Fruit fly (Drosophila melanogaster) whole organism, prepupa: ENCODE measurements around the gene Chro.

Source experiments
- CG10631 ChIP-seq: fragments of 200-800 bp; sonication (Bioruptor generic); optimal IDR thresholded peaks from 2 replicates; lab custom pipeline; 2016; ENCODE audit warnings: missing biosample characterization, missing genetic modification characterization
- Ets96B ChIP-seq: fragments of 200-800 bp; optimal IDR thresholded peaks from 2 replicates; lab custom pipeline; 2019; ENCODE audit warnings: missing biosample characterization, mild to moderate bottlenecking, missing genetic modification characterization, moderate library complexity
- achi ChIP-seq: fragments of 200-800 bp; sonication (Bioruptor generic); optimal IDR thresholded peaks from 3 replicates; lab custom pipeline; 2016; ENCODE audit warnings: missing biosample characterization, missing genetic modification characterization
- dsx ChIP-seq: fragments of 200-800 bp; optimal IDR thresholded peaks from 3 replicates; lab custom pipeline; 2019; ENCODE audit warnings: missing biosample characterization, mild to moderate bottlenecking, missing genetic modification characterization, moderate library complexity; ENCODE audit not compliant: poor library complexity, severe bottlenecking
- topi ChIP-seq: fragments of 200-800 bp; sonication (Bioruptor generic); optimal IDR thresholded peaks from 3 replicates; lab custom pipeline; 2016; ENCODE audit warnings: missing biosample characterization, missing genetic modification characterization

DNA sequence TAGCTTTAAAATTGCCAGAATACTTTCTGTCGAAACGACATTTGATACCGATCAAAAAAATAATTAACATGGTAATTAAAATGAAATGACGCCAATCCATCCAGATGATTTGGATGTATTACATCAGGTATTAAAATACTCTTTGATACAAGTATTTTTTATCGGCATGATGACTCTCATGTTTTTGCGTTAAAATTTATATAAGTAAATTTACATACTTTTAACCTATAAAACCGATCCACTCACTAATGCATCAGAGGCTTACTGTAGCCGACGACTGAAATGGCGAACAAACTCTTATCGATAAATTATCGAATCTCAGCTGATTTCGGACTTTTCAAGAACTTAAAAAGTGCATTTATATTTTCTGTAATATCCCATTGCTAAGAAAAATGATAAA, 22.8 kb upstream of the Chro start, which contains the start of gene BoYb:
- TF ChIP-seq topi (GFP tag; lab: Kevin White, UChicago) (no peak), Ets96B (tag; lab: Kevin White, UChicago) (no peak), CG10631 (GFP tag; lab: Kevin White, UChicago) (no peak), dsx (GFP tag; lab: Kevin White, UChicago) (no peak), achi (GFP tag; lab: Kevin White, UChicago) (no peak)
